Worm (Caenorhabditis elegans) whole organism, L1 larva: ENCODE results near the gene F21C10.1.

Experiments
- C16A3.4 ChIP-seq: fragments of 150-350 bp; optimal IDR thresholded peaks from 2 replicates; lab custom pipeline; 2014; ENCODE audit warnings: missing biosample characterization, missing genetic modification characterization
- aha-1 ChIP-seq: fragments of 150-350 bp; optimal IDR thresholded peaks from 2 replicates; lab custom pipeline; 2014; ENCODE audit warnings: missing biosample characterization, missing genetic modification characterization
- elt-3 ChIP-seq, 6 experiments: fragments of 150-350 bp in 1 of 6; sonication (generic microtip); optimal IDR thresholded peaks; 2 replicates each; lab custom pipeline; 2017 to 2018; ENCODE audit warnings: missing biosample characterization in 6 of 6, missing genetic modification characterization in 6 of 6, inconsistent platforms in 1 of 6
- fkh-4 ChIP-seq: sonication (generic microtip); optimal IDR thresholded peaks from 2 replicates; lab custom pipeline; 2016; ENCODE audit warnings: missing compliant biosample characterization, missing genetic modification characterization, borderline replicate concordance
- hlh-17 ChIP-seq: fragments of 200-800 bp; sonication (Bioruptor generic); optimal IDR thresholded peaks from 2 replicates; lab custom pipeline; 2018; ENCODE audit warnings: missing genetic modification characterization, mild to moderate bottlenecking, missing compliant biosample characterization, moderate library complexity, borderline replicate concordance
- mep-1 ChIP-seq: fragments of 150-350 bp; optimal IDR thresholded peaks from 2 replicates; lab custom pipeline; 2014; ENCODE audit warnings: missing biosample characterization, missing genetic modification characterization
- nhr-20 ChIP-seq: sonication (generic microtip); optimal IDR thresholded peaks from 2 replicates; lab custom pipeline; 2016; ENCODE audit warnings: mild to moderate bottlenecking, missing genetic modification characterization, missing compliant biosample characterization
- nhr-237 ChIP-seq: fragments of 150-350 bp; optimal IDR thresholded peaks from 2 replicates; lab custom pipeline; 2014; ENCODE audit warnings: missing biosample characterization, missing genetic modification characterization
- pag-3 ChIP-seq: sonication (generic microtip); optimal IDR thresholded peaks from 2 replicates; lab custom pipeline; 2017; ENCODE audit warnings: missing genetic modification characterization, mild to moderate bottlenecking, missing compliant biosample characterization, antibody characterized with exemption, borderline replicate concordance; ENCODE audit not compliant: insufficient read depth
- skn-1 ChIP-seq: fragments of 150-350 bp; optimal IDR thresholded peaks from 2 replicates; lab custom pipeline; 2014; ENCODE audit warnings: missing biosample characterization, missing genetic modification characterization
- tlp-1 ChIP-seq: fragments of 150-350 bp; optimal IDR thresholded peaks from 2 replicates; lab custom pipeline; 2014; ENCODE audit warnings: missing biosample characterization, missing genetic modification characterization

ce11 chrV:9101062-9101461, 31.1 kb upstream of the F21C10.1 start, which contains the start of gene frpr-6:
- no peak for TF ChIP-seq hlh-17
- TF ChIP-seq mep-1, result no peak
- no peak for TF ChIP-seq aha-1
- TF ChIP-seq skn-1 (tag; lab: Kevin White, UChicago), result no peak
- no peak for TF ChIP-seq C16A3.4 (tag; lab: Kevin White, UChicago)
- no peak for TF ChIP-seq fkh-4 (tag; lab: Kevin White, UChicago)
- TF ChIP-seq pag-3, result no peak
- TF ChIP-seq nhr-20 (tag; lab: Kevin White, UChicago), result no peak
- no peak for TF ChIP-seq elt-3 (tag; optimal IDR thresholded peaks at IDR 0.05; lab: Kevin White, UChicago)
- no peak for TF ChIP-seq nhr-237 (tag; lab: Kevin White, UChicago)
- no peak for TF ChIP-seq tlp-1 (tag; lab: Kevin White, UChicago)
